Fruit fly (Drosophila melanogaster) whole organism: Measurements from ENCODE around the gene ppk27.

Experiments
- CG8478 ChIP-seq: fragments of >200 bp; optimal IDR thresholded peaks from 2 replicates; lab custom pipeline; 2018; ENCODE audit warnings: inconsistent platforms
- Dll ChIP-seq: fragments of >200 bp; optimal IDR thresholded peaks from 2 replicates; lab custom pipeline; 2017
- EcR ChIP-seq, 2 experiments: fragments of >200 bp; optimal IDR thresholded peaks; 2 replicates each; lab custom pipeline; 2017; ENCODE audit warnings: missing biosample characterization in 2 of 2, missing genetic modification characterization in 2 of 2, missing genetic modification reagents in 2 of 2
- pan ChIP-seq: fragments of >200 bp; optimal IDR thresholded peaks from 2 replicates; lab custom pipeline; 2017
- psq ChIP-seq: fragments of >200 bp; optimal IDR thresholded peaks from 2 replicates; lab custom pipeline; 2017
- usp ChIP-seq: fragments of >200 bp; optimal IDR thresholded peaks from 2 replicates; lab custom pipeline; 2017; ENCODE audit warnings: missing biosample characterization, missing genetic modification characterization, mixed read lengths

Gene ppk27

dm6 chr3L:3786344-3787076, 31.5 kb upstream of the ppk27 start:
- TF ChIP-seq EcR (GFP tag; optimal IDR thresholded peaks at IDR 0.05; lab: Kevin White, UChicago) (no peak), pan (lab: Kevin White, UChicago) (no peak), psq (lab: Kevin White, UChicago) (no peak)

DNA sequence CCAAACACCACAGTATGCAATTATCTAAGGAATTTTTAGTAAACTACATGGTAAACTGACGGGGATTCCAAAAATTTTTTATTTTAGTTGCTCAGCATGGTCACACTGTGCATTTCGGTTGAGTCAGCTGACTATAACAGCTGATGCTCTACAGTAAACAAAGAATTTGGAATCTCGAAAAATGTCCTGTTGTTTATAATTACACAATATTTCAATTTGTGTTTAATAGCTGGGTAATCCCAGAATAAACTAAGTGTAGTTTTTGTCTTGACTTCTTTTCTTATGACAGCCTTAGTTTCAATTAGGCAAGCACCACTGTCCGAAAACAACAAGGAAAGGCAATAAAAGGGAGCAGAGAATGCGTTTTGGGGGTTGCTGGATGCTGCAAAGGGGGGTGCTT, 30.7 kb upstream of the ppk27 start:
- TF ChIP-seq pan (lab: Kevin White, UChicago) (no peak), CG8478 (lab: Kevin White, UChicago) (no peak), usp (GFP tag; lab: Kevin White, UChicago) (no peak), EcR (GFP tag; optimal IDR thresholded peaks at IDR 0.05; lab: Kevin White, UChicago) (no peak), psq (lab: Kevin White, UChicago) (no peak), Dll (lab: Kevin White, UChicago) (no peak)

dm6 chr3L:3785002-3785661, 30.1 kb upstream of the ppk27 start:
- peak; percentile 44 for TF ChIP-seq CG8478 (lab: Kevin White, UChicago)
- no peak for TF ChIP-seq EcR (GFP tag; optimal IDR thresholded peaks at IDR 0.05; lab: Kevin White, UChicago)
- no peak for TF ChIP-seq Dll (lab: Kevin White, UChicago)

dm6 chr3L:3784001-3784400, 29.0 kb upstream of the ppk27 start:
- no peak for TF ChIP-seq usp (GFP tag; lab: Kevin White, UChicago)
- TF ChIP-seq EcR (GFP tag; optimal IDR thresholded peaks at IDR 0.05; lab: Kevin White, UChicago), result peak; percentile 57 to 91

DNA sequence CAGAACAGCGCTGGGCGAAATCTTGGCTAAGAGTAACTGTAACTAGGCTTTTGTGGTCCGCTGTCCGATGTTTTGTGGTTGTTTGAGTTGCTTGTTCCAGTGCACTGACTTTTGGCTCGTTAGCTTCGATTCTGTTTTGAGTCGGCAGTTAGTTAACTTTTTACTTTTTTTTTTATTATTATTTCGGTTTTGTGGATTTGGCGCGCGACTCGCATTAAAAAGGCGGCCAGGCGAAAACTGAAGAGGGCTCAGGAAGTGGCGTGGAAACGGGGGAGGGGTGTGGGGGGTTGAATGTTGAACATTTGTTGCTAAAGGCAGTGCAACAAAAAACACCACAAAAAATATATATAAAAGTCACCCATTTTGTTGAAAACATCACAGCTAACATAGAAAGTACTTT, 28.4 kb upstream of the ppk27 start:
- TF ChIP-seq Dll (lab: Kevin White, UChicago) (no peak), CG8478 (lab: Kevin White, UChicago) (no peak), usp (GFP tag; lab: Kevin White, UChicago) (no peak), psq (lab: Kevin White, UChicago) (no peak), EcR (GFP tag; optimal IDR thresholded peaks at IDR 0.05; lab: Kevin White, UChicago) (no peak), pan (lab: Kevin White, UChicago) (no peak)

DNA sequence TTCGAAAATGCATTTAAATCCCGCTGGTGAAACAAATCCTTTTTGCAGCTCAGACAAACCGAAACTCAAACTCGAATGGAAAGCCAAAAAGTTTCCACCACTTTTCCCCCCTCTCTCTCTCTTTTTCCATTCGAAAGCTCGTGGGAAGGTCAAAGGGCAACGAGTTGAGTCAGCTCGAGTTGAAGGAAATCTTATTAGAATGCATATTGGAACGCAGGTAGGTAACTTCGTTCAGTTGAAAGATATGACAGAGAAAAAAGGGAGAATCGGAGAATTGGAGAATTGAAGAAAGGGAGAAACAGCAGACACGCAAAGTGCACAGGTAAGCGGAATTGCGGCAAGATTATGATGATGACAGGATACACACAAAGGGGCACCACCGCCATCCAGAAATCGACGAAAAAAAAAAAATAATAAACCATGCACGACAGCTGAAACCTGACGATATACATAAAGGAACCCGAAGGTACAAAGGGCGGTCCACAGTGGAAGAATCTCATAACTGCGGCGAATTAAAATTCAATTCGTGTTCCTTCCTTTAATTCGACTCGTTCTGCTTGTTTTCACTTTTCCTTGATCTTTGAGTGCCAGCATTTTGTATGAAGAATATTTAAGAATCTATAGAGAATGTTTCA, 27.7 kb upstream of the ppk27 start:
- TF ChIP-seq usp (GFP tag; lab: Kevin White, UChicago) (no peak), CG8478 (lab: Kevin White, UChicago) (no peak), pan (lab: Kevin White, UChicago) (no peak), EcR (GFP tag; optimal IDR thresholded peaks at IDR 0.05; lab: Kevin White, UChicago) (no peak), psq (lab: Kevin White, UChicago) (no peak), Dll (lab: Kevin White, UChicago) (no peak)

DNA sequence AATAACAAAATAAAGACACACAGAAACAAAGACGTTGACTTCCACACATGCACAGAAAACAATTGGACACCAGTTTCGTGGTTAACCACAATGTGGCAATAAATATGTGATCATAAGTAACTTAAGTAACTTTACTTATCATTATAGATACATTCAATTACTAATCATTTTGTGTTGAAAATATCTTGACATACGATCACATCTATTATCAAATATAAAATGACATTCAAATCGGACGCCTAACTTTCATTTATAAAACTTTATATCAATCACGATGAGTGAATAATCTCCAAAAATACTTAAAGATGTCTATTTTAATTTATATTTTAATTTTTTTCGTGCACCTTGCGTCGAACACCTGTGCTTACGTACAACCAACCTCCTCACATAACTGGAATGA, 23.5 kb upstream of the ppk27 start:
- TF ChIP-seq usp (GFP tag; lab: Kevin White, UChicago) (no peak), pan (lab: Kevin White, UChicago) (no peak), CG8478 (lab: Kevin White, UChicago) (no peak), psq (lab: Kevin White, UChicago) (no peak), Dll (lab: Kevin White, UChicago) (no peak), EcR (GFP tag; optimal IDR thresholded peaks at IDR 0.05; lab: Kevin White, UChicago) (no peak)

dm6 chr3L:3776559-3777097, 21.6 kb upstream of the ppk27 start:
- no peak for TF ChIP-seq pan (lab: Kevin White, UChicago)
- TF ChIP-seq Dll (lab: Kevin White, UChicago), result no peak
- TF ChIP-seq psq (lab: Kevin White, UChicago), result no peak
- TF ChIP-seq CG8478 (lab: Kevin White, UChicago), result no peak
- TF ChIP-seq usp (GFP tag; lab: Kevin White, UChicago), result no peak
- no peak for TF ChIP-seq EcR (GFP tag; optimal IDR thresholded peaks at IDR 0.05; lab: Kevin White, UChicago)

DNA sequence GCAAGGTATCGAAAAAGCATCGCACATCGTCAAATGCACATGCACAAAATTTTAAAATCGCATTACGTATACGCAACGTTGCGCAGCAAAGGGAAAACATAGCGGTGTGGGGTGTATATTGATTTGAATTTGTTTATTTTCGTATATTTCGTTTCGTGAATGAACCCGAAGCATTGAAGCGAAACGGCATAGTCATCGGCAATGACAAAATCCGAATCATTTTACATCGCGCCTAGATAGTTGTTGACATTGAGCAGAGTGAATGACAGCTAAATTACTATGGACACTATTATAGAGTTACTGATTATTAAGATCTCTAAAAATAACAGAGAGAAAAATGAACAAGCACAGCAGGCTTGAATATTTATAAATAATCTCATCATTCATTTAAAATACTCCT, 18.3 kb upstream of the ppk27 start:
- TF ChIP-seq psq (lab: Kevin White, UChicago) (no peak), pan (lab: Kevin White, UChicago) (no peak), CG8478 (lab: Kevin White, UChicago) (no peak), Dll (lab: Kevin White, UChicago) (no peak), EcR (GFP tag; optimal IDR thresholded peaks at IDR 0.05; lab: Kevin White, UChicago) (no peak), usp (GFP tag; lab: Kevin White, UChicago) (no peak)

DNA sequence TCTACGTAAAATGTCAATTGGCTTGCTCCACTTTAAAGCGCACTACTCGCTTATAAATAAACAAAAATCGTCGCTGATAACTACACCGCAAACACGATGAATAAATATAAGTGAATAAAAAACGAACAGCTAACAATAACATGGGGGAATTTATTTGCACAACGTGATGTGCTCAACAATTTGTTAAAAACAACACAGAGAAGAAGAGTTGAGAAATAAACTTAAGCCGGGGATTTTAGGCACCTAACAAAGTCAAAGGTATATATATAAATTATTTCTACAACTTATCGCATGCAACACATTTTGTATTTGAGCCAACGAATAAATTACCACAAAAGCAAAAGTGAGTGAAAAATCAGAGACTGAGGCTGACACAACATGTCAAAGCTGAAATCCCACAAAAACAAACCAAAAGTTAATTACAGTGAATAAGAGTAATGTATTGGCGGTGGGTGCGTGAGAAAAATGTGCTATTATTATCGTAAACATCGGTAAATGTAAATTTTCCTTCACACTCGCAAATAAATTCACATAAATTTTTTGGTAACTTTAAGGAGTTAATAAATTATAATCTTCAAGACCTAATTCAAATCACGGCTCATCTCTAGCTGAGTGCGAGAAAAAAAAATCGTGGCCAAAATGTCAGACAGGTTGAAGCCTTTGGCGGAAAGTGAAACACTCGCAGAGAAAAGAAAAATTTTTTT, 17.4 kb upstream of the ppk27 start:
- no peak for TF ChIP-seq pan (lab: Kevin White, UChicago)
- TF ChIP-seq EcR (GFP tag; optimal IDR thresholded peaks at IDR 0.05; lab: Kevin White, UChicago), result no peak
- TF ChIP-seq CG8478 (lab: Kevin White, UChicago), result no peak
- no peak for TF ChIP-seq psq (lab: Kevin White, UChicago)
- no peak for TF ChIP-seq usp (GFP tag; lab: Kevin White, UChicago)
- no peak for TF ChIP-seq Dll (lab: Kevin White, UChicago)
